Fruit fly (Drosophila melanogaster): ENCODE measurements around the gene CG32756.
A peak's percentile ranks its signal among the peaks of the same experiment; 100 is the strongest.

The CG32756 gene

dm6 chrX:5901628-5902213 lies 43.8 kb upstream of the CG32756 start (continued):
- peak; percentile 33 for TF ChIP-seq CG10209 (GFP tag; optimal IDR thresholded peaks at IDR 0.05)
- peak; percentile 36 for TF ChIP-seq gem (tag; optimal IDR thresholded peaks at IDR 0.05)
- TF ChIP-seq CG3407 (GFP tag; optimal IDR thresholded peaks at IDR 0.05): peak; percentile 2
- no peak for TF ChIP-seq h (optimal IDR thresholded peaks at IDR 0.05)
- no peak for TF ChIP-seq CG2202 (tag; optimal IDR thresholded peaks at IDR 0.05)
- TF ChIP-seq Hand (GFP tag; optimal IDR thresholded peaks at IDR 0.05): no peak
- TF ChIP-seq psq (GFP tag; optimal IDR thresholded peaks at IDR 0.05): peak; percentile 32
- no peak for TF ChIP-seq CG9797 (GFP tag; optimal IDR thresholded peaks at IDR 0.05)
- peak; percentile 35 for TF ChIP-seq kni (GFP tag; optimal IDR thresholded peaks at IDR 0.05)
- no peak for TF ChIP-seq sim (GFP tag; IDR thresholded peaks at IDR 0.05)
- peak; percentile 39 for TF ChIP-seq CG15514 (GFP tag; optimal IDR thresholded peaks at IDR 0.05)
- TF ChIP-seq bbx (GFP tag; IDR thresholded peaks at IDR 0.05; ENCODE audit: partially characterized antibody): peak; percentile 32; the same call in 1 of the 2 replicates
- no peak for TF ChIP-seq Dref (GFP tag; IDR thresholded peaks at IDR 0.05)
- TF ChIP-seq CG2875 (GFP tag; optimal IDR thresholded peaks at IDR 0.05): peak; percentile 51
- TF ChIP-seq Mrtf (GFP tag; IDR thresholded peaks at IDR 0.05): peak; percentile 57; the same call in 1 of the 3 replicates
- no peak for TF ChIP-seq bowl (GFP tag; IDR thresholded peaks at IDR 0.05)
- no peak for TF ChIP-seq sug (tag; optimal IDR thresholded peaks at IDR 0.05)
- peak; percentile 5 for TF ChIP-seq HLHmδ (GFP tag; optimal IDR thresholded peaks at IDR 0.05)
- TF ChIP-seq CG10959 (GFP tag; IDR thresholded peaks at IDR 0.05): no peak; the same call in 1 of the 2 replicates
- TF ChIP-seq tup (GFP tag; optimal IDR thresholded peaks at IDR 0.05): no peak
- no peak for TF ChIP-seq Lhr (GFP tag; optimal IDR thresholded peaks at IDR 0.05)
- TF ChIP-seq HLH3B (GFP tag; IDR thresholded peaks at IDR 0.05): no peak
- 0 out of 2 replicates have a peak, but pooled peaks have one; percentile 13 for TF ChIP-seq CG42726 (GFP tag; IDR thresholded peaks at IDR 0.05; ENCODE audit: partially characterized antibody)
- no peak for TF ChIP-seq Ets97D (GFP tag; optimal IDR thresholded peaks at IDR 0.05)
- peak; percentile 3 to 38 for TF ChIP-seq Hr51 (GFP tag; optimal IDR thresholded peaks at IDR 0.05)
- TF ChIP-seq CG4854 (GFP tag; optimal IDR thresholded peaks at IDR 0.05): no peak
- peak; percentile 25 for TF ChIP-seq CG7786 (GFP tag; optimal IDR thresholded peaks at IDR 0.05)
- TF ChIP-seq Opbp (GFP tag; IDR thresholded peaks at IDR 0.05; ENCODE audit: partially characterized antibody): peak; percentile 40; the same call in 2 of the 3 replicates
- TF ChIP-seq p53 (GFP tag; optimal IDR thresholded peaks at IDR 0.05): no peak
- TF ChIP-seq wek (GFP tag; optimal IDR thresholded peaks at IDR 0.05): peak; percentile 36
- no peak for TF ChIP-seq ind (GFP tag; optimal IDR thresholded peaks at IDR 0.05)
- TF ChIP-seq CoRest (tag; optimal IDR thresholded peaks at IDR 0.05): no peak
- TF ChIP-seq gcm2 (GFP tag; optimal IDR thresholded peaks at IDR 0.05): no peak
- TF ChIP-seq CG6254 (GFP tag; optimal IDR thresholded peaks at IDR 0.05): peak; percentile 13
- no peak for TF ChIP-seq sc (optimal IDR thresholded peaks at IDR 0.05)
- TF ChIP-seq sc (GFP tag; optimal IDR thresholded peaks at IDR 0.05): no peak
- no peak for TF ChIP-seq CG10565 (GFP tag; optimal IDR thresholded peaks at IDR 0.05)
- no peak for TF ChIP-seq CG5953 (GFP tag; IDR thresholded peaks at IDR 0.05)
- TF ChIP-seq CG11504 (tag; optimal IDR thresholded peaks at IDR 0.05): peak; percentile 24
- no peak for TF ChIP-seq zfh2 (GFP tag; optimal IDR thresholded peaks at IDR 0.05)
- TF ChIP-seq CG11695 (GFP tag; IDR thresholded peaks at IDR 0.05): no peak; the same call in 2 of the 3 replicates
- no peak for TF ChIP-seq CG12104 (GFP tag; optimal IDR thresholded peaks at IDR 0.05)
- no peak for TF ChIP-seq run (tag; optimal IDR thresholded peaks at IDR 0.05)
- no peak for TF ChIP-seq BtbVII (GFP tag; optimal IDR thresholded peaks at IDR 0.05)
- TF ChIP-seq ttk (GFP tag; IDR thresholded peaks at IDR 0.05): no peak
- no peak for TF ChIP-seq CG31365 (tag; optimal IDR thresholded peaks at IDR 0.05)
- peak; percentile 24 for TF ChIP-seq kah (GFP tag; optimal IDR thresholded peaks at IDR 0.05)
- no peak for TF ChIP-seq CG3838 (GFP tag; optimal IDR thresholded peaks at IDR 0.05)
- TF ChIP-seq wor (GFP tag; IDR thresholded peaks at IDR 0.05): no peak
- peak; percentile 47 for TF ChIP-seq gsb-n (tag; optimal IDR thresholded peaks at IDR 0.05)
